Worm (Caenorhabditis elegans) whole organism, young adult: ENCODE results near the gene sri-6.

Experiments used
- B0035.1 ChIP-seq: sonication (generic microtip); optimal IDR thresholded peaks from 2 replicates; lab custom pipeline; 2016; ENCODE audit warnings: missing genetic modification characterization, mild to moderate bottlenecking, missing compliant biosample characterization, missing genotype, missing genetic modification reagents
- B0336.3 ChIP-seq: fragments of 200-800 bp; sonication (Bioruptor generic); IDR thresholded peaks from 2 replicates; pipeline ENCODE4 v1.3.6; 2022; ENCODE audit warnings: missing genetic modification characterization, missing compliant biosample characterization
- D2030.7 ChIP-seq: fragments of 200-800 bp; sonication (Bioruptor generic); IDR thresholded peaks from 2 replicates; pipeline ENCODE4 v1.3.6; 2022; ENCODE audit warnings: missing genetic modification reagents, missing genetic modification characterization, missing compliant biosample characterization
- F23B12.7 ChIP-seq: sonication (generic microtip); optimal IDR thresholded peaks from 2 replicates; lab custom pipeline; 2017; ENCODE audit warnings: missing genetic modification characterization, mild to moderate bottlenecking, missing compliant biosample characterization, antibody characterized with exemption, moderate library complexity; ENCODE audit not compliant: insufficient read depth
- F33H1.4 ChIP-seq: fragments of 200-800 bp; sonication (Bioruptor generic); IDR thresholded peaks from 2 replicates; pipeline ENCODE4 v1.3.6; 2022; ENCODE audit warnings: missing genetic modification reagents, missing genetic modification characterization, missing compliant biosample characterization
- F37B4.10 ChIP-seq: fragments of 200-800 bp; sonication (Bioruptor generic); IDR thresholded peaks from 2 replicates; pipeline ENCODE4 v1.3.6; 2022; ENCODE audit warnings: missing genetic modification characterization, missing compliant biosample characterization
- F49E8.2 ChIP-seq: sonication (generic microtip); optimal IDR thresholded peaks from 3 replicates; lab custom pipeline; 2017; ENCODE audit warnings: missing genetic modification characterization, mild to moderate bottlenecking, missing compliant biosample characterization, antibody characterized with exemption, moderate library complexity; ENCODE audit not compliant: insufficient read depth
- F57C9.4 ChIP-seq: sonication (generic microtip); optimal IDR thresholded peaks from 2 replicates; lab custom pipeline; 2017; ENCODE audit warnings: mild to moderate bottlenecking, missing genetic modification characterization, missing compliant biosample characterization
- T07F8.4 ChIP-seq: sonication (generic microtip); optimal IDR thresholded peaks from 2 replicates; lab custom pipeline; 2016; ENCODE audit warnings: mild to moderate bottlenecking, missing genetic modification characterization, moderate library complexity, missing compliant biosample characterization
- akir-1 ChIP-seq: fragments of 200-800 bp; sonication (Bioruptor generic); optimal IDR thresholded peaks from 2 replicates; lab custom pipeline; 2018; ENCODE audit warnings: mild to moderate bottlenecking, missing genetic modification characterization, moderate library complexity, missing compliant biosample characterization
- athp-1 ChIP-seq: sonication (generic microtip); optimal IDR thresholded peaks from 2 replicates; lab custom pipeline; 2017; ENCODE audit warnings: mild to moderate bottlenecking, missing genetic modification characterization, missing compliant biosample characterization
- attf-3 ChIP-seq: fragments of 200-800 bp; sonication (Bioruptor generic); conservative IDR thresholded peaks from 2 replicates; pipeline ENCODE4 v1.3.6; 2022; ENCODE audit warnings: missing genetic modification reagents, missing genetic modification characterization, missing compliant biosample characterization
- attf-6 ChIP-seq: fragments of 200-800 bp; sonication (Bioruptor generic); IDR thresholded peaks from 2 replicates; pipeline ENCODE4 v1.3.6; 2022; ENCODE audit warnings: missing genetic modification reagents, missing genetic modification characterization, missing compliant biosample characterization
- bed-1 ChIP-seq: fragments of 200-800 bp; sonication (Bioruptor generic); IDR thresholded peaks from 2 replicates; pipeline ENCODE4 v1.3.6; 2022; ENCODE audit warnings: missing genetic modification reagents, missing genetic modification characterization, missing compliant biosample characterization
- ccch-3 ChIP-seq: fragments of 200-800 bp; sonication (Bioruptor generic); optimal IDR thresholded peaks from 2 replicates; lab custom pipeline; 2018; ENCODE audit warnings: mild to moderate bottlenecking, missing genetic modification characterization, missing compliant biosample characterization
- ceh-40 ChIP-seq: fragments of 200-800 bp; sonication (Bioruptor generic); IDR thresholded peaks from 2 replicates; pipeline ENCODE4 v1.3.6; 2022; ENCODE audit warnings: missing genetic modification characterization, missing compliant biosample characterization
- ceh-58 ChIP-seq: fragments of 200-800 bp; sonication (Bioruptor generic); IDR thresholded peaks from 2 replicates; pipeline ENCODE4 v1.3.6; 2022; ENCODE audit warnings: missing genetic modification characterization, missing compliant biosample characterization
- ceh-91 ChIP-seq: fragments of 200-800 bp; sonication (Bioruptor generic); IDR thresholded peaks from 2 replicates; pipeline ENCODE4 v1.3.6; 2022; ENCODE audit warnings: missing genetic modification reagents, missing genetic modification characterization, missing compliant biosample characterization
- efl-1 ChIP-seq: fragments of 150-350 bp; optimal IDR thresholded peaks from 2 replicates; lab custom pipeline; 2014; ENCODE audit warnings: missing biosample characterization, missing genetic modification reagents, missing genetic modification characterization
- ets-4 ChIP-seq: fragments of 200-800 bp; sonication (Bioruptor generic); optimal IDR thresholded peaks from 2 replicates; lab custom pipeline; 2018; ENCODE audit warnings: mild to moderate bottlenecking, missing genetic modification characterization, missing compliant biosample characterization
- him-1 ChIP-seq: sonication (generic microtip); optimal IDR thresholded peaks from 2 replicates; lab custom pipeline; 2016; ENCODE audit warnings: missing genotype, missing genetic modification reagents, missing genetic modification characterization, missing compliant biosample characterization
- hmg-1.2 ChIP-seq: fragments of 200-800 bp; sonication (Bioruptor generic); IDR thresholded peaks from 2 replicates; pipeline ENCODE4 v1.3.6; 2022; ENCODE audit warnings: missing genetic modification reagents, missing genetic modification characterization, missing compliant biosample characterization
- hmg-20 ChIP-seq: fragments of 200-800 bp; sonication (Bioruptor generic); IDR thresholded peaks from 2 replicates; pipeline ENCODE4 v1.3.6; 2022; ENCODE audit warnings: missing genetic modification reagents, missing genetic modification characterization, missing compliant biosample characterization
- hsf-1 ChIP-seq: fragments of 200-800 bp; sonication (Bioruptor generic); IDR thresholded peaks from 2 replicates; pipeline ENCODE4 v1.3.6; 2022; ENCODE audit warnings: missing genetic modification reagents, missing genetic modification characterization, missing compliant biosample characterization
- lin-35 ChIP-seq, 3 experiments: fragments of 150-350 bp in 2 of 3; sonication (generic microtip) in 1 of 3; optimal IDR thresholded peaks; 2 replicates each; lab custom pipeline; 2014 to 2018; ENCODE audit warnings: missing biosample characterization in 3 of 3, missing genetic modification characterization in 3 of 3, missing genetic modification reagents in 3 of 3
- lin-54 ChIP-seq: fragments of 200-800 bp; sonication (Bioruptor generic); optimal IDR thresholded peaks from 2 replicates; lab custom pipeline; 2018; ENCODE audit warnings: mild to moderate bottlenecking, missing genetic modification characterization, missing compliant biosample characterization
- lsl-1 ChIP-seq: fragments of 200-800 bp; sonication (Bioruptor generic); optimal IDR thresholded peaks from 2 replicates; lab custom pipeline; 2018; ENCODE audit warnings: mild to moderate bottlenecking, missing genetic modification characterization, moderate library complexity, missing compliant biosample characterization
- madf-6 ChIP-seq: fragments of 200-800 bp; sonication (Bioruptor generic); IDR thresholded peaks from 2 replicates; pipeline ENCODE4 v1.3.6; 2022; ENCODE audit warnings: missing genetic modification reagents, missing genetic modification characterization, missing compliant biosample characterization
- madf-8 ChIP-seq: fragments of 200-800 bp; sonication (Bioruptor generic); conservative IDR thresholded peaks from 2 replicates; pipeline ENCODE4 v1.3.6; 2022; ENCODE audit warnings: missing genetic modification reagents, missing genetic modification characterization, missing compliant biosample characterization
- mes-4 ChIP-seq: sonication (generic microtip); optimal IDR thresholded peaks from 2 replicates; lab custom pipeline; 2016; ENCODE audit warnings: missing genotype, missing genetic modification characterization, missing compliant biosample characterization
- nfyb-1 ChIP-seq: fragments of 200-800 bp; sonication (Bioruptor generic); IDR thresholded peaks from 2 replicates; pipeline ENCODE4 v1.3.6; 2022; ENCODE audit warnings: missing genetic modification reagents, missing genetic modification characterization, missing compliant biosample characterization
- nhr-120 ChIP-seq: fragments of 200-800 bp; sonication (Bioruptor generic); IDR thresholded peaks from 2 replicates; pipeline ENCODE4 v1.3.6; 2022; ENCODE audit warnings: missing genetic modification characterization, missing compliant biosample characterization
- nhr-80 ChIP-seq: sonication (generic microtip); optimal IDR thresholded peaks from 2 replicates; lab custom pipeline; 2016; ENCODE audit warnings: missing genetic modification characterization, missing compliant biosample characterization
- pbrm-1 ChIP-seq: fragments of 200-800 bp; sonication (Bioruptor generic); IDR thresholded peaks from 2 replicates; pipeline ENCODE4 v1.3.6; 2022; ENCODE audit warnings: missing genetic modification reagents, missing genetic modification characterization, missing compliant biosample characterization
- repo-1 ChIP-seq: sonication (generic microtip); optimal IDR thresholded peaks from 2 replicates; lab custom pipeline; 2017; ENCODE audit warnings: mild to moderate bottlenecking, missing genetic modification characterization, missing compliant biosample characterization
- sea-2 ChIP-seq: fragments of 200-800 bp; sonication (Bioruptor generic); IDR thresholded peaks from 2 replicates; pipeline ENCODE4 v1.3.6; 2022; ENCODE audit warnings: missing genetic modification characterization, missing compliant biosample characterization
- tbp1 ChIP-seq: fragments of 200-800 bp; sonication (Bioruptor generic); optimal IDR thresholded peaks from 2 replicates; lab custom pipeline; 2018; ENCODE audit warnings: mild to moderate bottlenecking, missing genetic modification characterization, missing compliant biosample characterization
- xnd-1 ChIP-seq: sonication (generic microtip); optimal IDR thresholded peaks from 2 replicates; lab custom pipeline; 2016; ENCODE audit warnings: missing genotype, missing genetic modification reagents, missing genetic modification characterization, missing compliant biosample characterization
- ztf-25 ChIP-seq: fragments of 200-800 bp; sonication (Bioruptor generic); IDR thresholded peaks from 2 replicates; pipeline ENCODE4 v1.3.6; 2022; ENCODE audit warnings: missing genetic modification reagents, missing genetic modification characterization, missing compliant biosample characterization
- ztf-6 ChIP-seq: fragments of 200-800 bp; sonication (Bioruptor generic); IDR thresholded peaks from 2 replicates; pipeline ENCODE4 v1.3.6; 2022; ENCODE audit warnings: missing genetic modification reagents, missing genetic modification characterization, missing compliant biosample characterization

Gene sri-6

DNA sequence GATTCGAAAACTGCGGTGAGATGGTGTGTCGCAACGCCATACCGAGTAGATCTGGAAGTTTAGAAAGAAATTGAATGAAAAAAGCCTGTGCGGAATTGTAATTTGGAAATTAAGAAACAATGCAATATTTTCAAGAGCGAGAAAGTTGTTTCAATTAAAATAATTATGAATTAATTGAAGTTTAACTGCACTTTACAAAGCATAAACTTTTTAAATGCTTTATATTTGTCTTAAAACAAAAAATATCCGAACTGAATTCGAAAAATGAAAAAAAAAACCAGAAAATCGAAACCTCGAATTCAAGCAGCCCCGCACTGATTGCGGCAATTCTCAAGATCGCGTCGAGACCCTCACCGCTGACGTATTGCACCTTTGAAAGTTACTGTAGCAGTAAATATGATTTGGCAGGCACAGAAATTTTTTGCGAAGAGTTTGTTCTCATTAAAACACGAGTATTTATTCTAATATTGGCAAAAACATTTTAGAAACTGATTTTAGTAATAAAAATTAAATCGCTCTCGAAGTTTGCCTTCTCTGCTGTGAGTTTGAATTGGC lies 8.1 kb downstream of the sri-6 start, which contains the start of gene sun-1:
TSS of gene sun-1 (minus strand) at position 51 of the 555 bp plus-strand sequence.
- TF ChIP-seq F23B12.7 (no peak), ceh-91 (0 out of 2 replicates have a peak, but pooled peaks have one; percentile 20), him-1 (tag; lab: Kevin White, UChicago) (peak; percentile 6), lin-54 (GFP tag; lab: Kevin White, UChicago) (no peak), athp-1 (tag; lab: Kevin White, UChicago) (no peak), B0035.1 (tag; lab: Kevin White, UChicago) (no peak), ceh-58 (GFP tag; lab: Robert Waterston, UW) (no peak), bed-1 (GFP tag; lab: Robert Waterston, UW) (no peak), hmg-1.2 (no peak), efl-1 (peak; percentile 77), D2030.7 (no peak), nhr-80 (tag; lab: Kevin White, UChicago) (no peak), hsf-1 (no peak), tbp1 (no peak), F49E8.2 (tag; lab: Kevin White, UChicago) (peak; percentile 36), xnd-1 (tag; lab: Kevin White, UChicago) (peak; percentile 86), attf-3 (0 out of 2 replicates have a peak, but pooled peaks have one; percentile 35), ceh-40 (GFP tag; lab: Robert Waterston, UW) (no peak), nfyb-1 (GFP tag; lab: Robert Waterston, UW) (no peak), madf-6 (peak; percentile 93), F33H1.4 (GFP tag; lab: Robert Waterston, UW) (peak; percentile 86), ztf-6 (GFP tag; lab: Robert Waterston, UW) (no peak), nhr-120 (GFP tag; lab: Robert Waterston, UW) (no peak), madf-8 (GFP tag; lab: Robert Waterston, UW) (peak; percentile 95), sea-2 (GFP tag; lab: Robert Waterston, UW) (no peak), F57C9.4 (tag; lab: Kevin White, UChicago) (no peak), akir-1 (GFP tag; lab: Kevin White, UChicago) (no peak), lsl-1 (peak; percentile 88), hmg-20 (no peak), repo-1 (tag; lab: Kevin White, UChicago) (no peak), ccch-3 (no peak), B0336.3 (GFP tag; lab: Robert Waterston, UW) (no peak), mes-4 (tag; lab: Kevin White, UChicago) (no peak), T07F8.4 (tag; lab: Kevin White, UChicago) (no peak), pbrm-1 (GFP tag; lab: Robert Waterston, UW) (no peak), ztf-25 (no peak), lin-35 (GFP tag; optimal IDR thresholded peaks at IDR 0.05; lab: Kevin White, UChicago) (no peak)

DNA sequence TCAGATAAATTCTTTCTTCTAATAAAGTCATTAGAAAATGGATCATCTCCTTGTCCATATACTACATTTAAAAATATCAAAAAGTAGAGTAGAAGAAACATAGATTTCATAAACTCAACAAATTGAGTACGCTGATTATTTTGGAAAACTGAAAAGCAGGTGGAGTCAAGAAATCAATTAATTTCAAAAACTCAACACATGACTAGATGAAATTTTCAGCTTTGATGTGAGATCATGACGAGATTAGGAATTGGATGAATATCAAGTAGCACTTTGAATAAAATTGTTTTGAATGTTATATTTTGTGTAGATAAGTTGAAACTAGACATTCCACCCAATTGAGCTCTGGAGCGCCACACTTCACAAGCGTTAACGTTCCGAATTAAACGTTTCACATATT lies 10.1 kb downstream of the sri-6 start, which contains the start of gene F57B1.1:
TSS of gene F57B1.1 (minus strand) at position 101 of the 400 bp plus-strand sequence.
- no peak for TF ChIP-seq nfyb-1 (GFP tag; lab: Robert Waterston, UW)
- TF ChIP-seq F37B4.10 (GFP tag; lab: Robert Waterston, UW): no peak
- TF ChIP-seq ceh-58 (GFP tag; lab: Robert Waterston, UW): no peak
- no peak for TF ChIP-seq attf-6
- no peak for TF ChIP-seq F23B12.7
- TF ChIP-seq ets-4 (GFP tag; lab: Kevin White, UChicago): no peak
